Fruit fly (Drosophila melanogaster): ENCODE results near the gene CG11889.
A peak's percentile ranks its signal among the peaks of the same experiment; 100 is the strongest.

CG11889 gene

DNA sequence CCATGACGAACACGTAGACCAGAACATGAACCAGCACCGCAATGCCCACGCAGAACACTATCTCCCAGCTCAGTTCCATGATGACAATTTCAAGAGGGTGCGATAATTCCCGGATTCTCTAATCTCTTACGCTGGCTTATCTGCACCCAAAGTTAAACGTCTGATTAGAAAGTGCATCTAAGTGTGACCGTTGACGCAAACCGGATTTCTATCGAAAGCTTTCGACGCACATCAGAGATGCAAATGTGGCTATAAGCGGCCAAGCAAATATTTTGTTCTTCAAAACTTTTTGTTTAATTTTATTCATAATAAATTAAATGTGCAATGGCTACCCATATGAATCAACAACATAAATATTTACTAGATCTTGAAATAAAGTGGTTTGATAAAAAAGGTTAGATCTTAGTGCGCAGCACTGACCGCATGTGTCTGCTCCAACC, 7.7 kb upstream of the CG11889 start, which contains the start of the genes Kdsr and CG11858 (continued):
- peak; percentile 9 for TF ChIP-seq stwl (tag; optimal IDR thresholded peaks at IDR 0.05)
- peak; percentile 2 for TF ChIP-seq run (tag; optimal IDR thresholded peaks at IDR 0.05)
- peak; percentile 25 for TF ChIP-seq wek (GFP tag; optimal IDR thresholded peaks at IDR 0.05)
- TF ChIP-seq CG10321 (GFP tag; IDR thresholded peaks at IDR 0.05) = no peak
- TF ChIP-seq CG13775 (GFP tag; optimal IDR thresholded peaks at IDR 0.05) = peak; percentile 73
- no peak for TF ChIP-seq D (optimal IDR thresholded peaks at IDR 0.05)
- TF ChIP-seq D (GFP tag; optimal IDR thresholded peaks at IDR 0.05) = no peak
- no peak for TF ChIP-seq Oaz (GFP tag; IDR thresholded peaks at IDR 0.05)
- TF ChIP-seq CG18476 (GFP tag; optimal IDR thresholded peaks at IDR 0.05) = peak; percentile 71
- peak; percentile 30 for TF ChIP-seq twi (tag; optimal IDR thresholded peaks at IDR 0.05)
- TF ChIP-seq E2f2 (GFP tag; IDR thresholded peaks at IDR 0.05) = peak; percentile 56; the same call in 1 of the 2 replicates
- TF ChIP-seq Optix (GFP tag; IDR thresholded peaks at IDR 0.05) = no peak
- TF ChIP-seq nerfin-1 (tag; optimal IDR thresholded peaks at IDR 0.05) = peak; percentile 28
- peak; percentile 44 for TF ChIP-seq CrebB (tag; optimal IDR thresholded peaks at IDR 0.05)
- TF ChIP-seq onecut (GFP tag; IDR thresholded peaks at IDR 0.05) = no peak; the same call in 1 of the 2 replicates
- no peak for TF ChIP-seq lab (GFP tag; optimal IDR thresholded peaks at IDR 0.05)
- TF ChIP-seq CG9609 (GFP tag; optimal IDR thresholded peaks at IDR 0.05) = peak; percentile 26
- TF ChIP-seq CG10431 (GFP tag; optimal IDR thresholded peaks at IDR 0.05) = no peak
- TF ChIP-seq CG11398 (GFP tag; optimal IDR thresholded peaks at IDR 0.05) = no peak
- peak; percentile 40 for TF ChIP-seq CG12744 (GFP tag; optimal IDR thresholded peaks at IDR 0.05)
- no peak for TF ChIP-seq nom (GFP tag; optimal IDR thresholded peaks at IDR 0.05)
- TF ChIP-seq CG3281 (GFP tag; optimal IDR thresholded peaks at IDR 0.05) = peak; percentile 49
- TF ChIP-seq insv (GFP tag; optimal IDR thresholded peaks at IDR 0.05) = peak in 1 of 2 experiments; percentile 81
- TF ChIP-seq fd96Cb (tag; optimal IDR thresholded peaks at IDR 0.05) = peak; percentile 45
- peak; percentile 43; the same call in 2 of the 3 replicates for TF ChIP-seq B-H1 (GFP tag; IDR thresholded peaks at IDR 0.05)
- peak; percentile 42 for TF ChIP-seq CG15696 (tag; optimal IDR thresholded peaks at IDR 0.05)
- TF ChIP-seq fd64A (GFP tag; optimal IDR thresholded peaks at IDR 0.05) = no peak
- peak; percentile 39; the same call in 1 of the 3 replicates for TF ChIP-seq croc (GFP tag; conservative IDR thresholded peaks at IDR 0.05)
- peak; percentile 35; the same call in 1 of the 2 replicates for TF ChIP-seq hbn (GFP tag; IDR thresholded peaks at IDR 0.05; ENCODE audit: partially characterized antibody)
- no peak for TF ChIP-seq nau (GFP tag; optimal IDR thresholded peaks at IDR 0.05)
- no peak for TF ChIP-seq schlank (tag; optimal IDR thresholded peaks at IDR 0.05)
- peak; percentile 12 for TF ChIP-seq cwo (GFP tag; optimal IDR thresholded peaks at IDR 0.05)
- no peak for TF ChIP-seq CG2678 (tag; optimal IDR thresholded peaks at IDR 0.05)
- TF ChIP-seq pzg (GFP tag; optimal IDR thresholded peaks at IDR 0.05) = peak; percentile 61
- no peak for TF ChIP-seq yki (optimal IDR thresholded peaks at IDR 0.05)
- peak; percentile 59 for TF ChIP-seq CG9215 (GFP tag; IDR thresholded peaks at IDR 0.05)
- TF ChIP-seq H15 (GFP tag; IDR thresholded peaks at IDR 0.05) = peak; percentile 74
- TF ChIP-seq slbo (GFP tag; IDR thresholded peaks at IDR 0.05) = peak; percentile 81
- no peak for TF ChIP-seq CG3726 (GFP tag; IDR thresholded peaks at IDR 0.05)
- peak; percentile 63 for TF ChIP-seq Hr3 (GFP tag; optimal IDR thresholded peaks at IDR 0.05)
- TF ChIP-seq CG8359 (GFP tag; optimal IDR thresholded peaks at IDR 0.05; ENCODE audit: borderline replicate concordance) = peak; percentile 16
- 0 out of 2 replicates have a peak, but pooled peaks have one; percentile 17 for TF ChIP-seq sim (GFP tag; IDR thresholded peaks at IDR 0.05)
- 0 out of 3 replicates have a peak, but pooled peaks have one; percentile 43 for TF ChIP-seq otp (GFP tag; IDR thresholded peaks at IDR 0.05)
- peak; percentile 32; the same call in 1 of the 2 replicates for TF ChIP-seq CG6272 (GFP tag; IDR thresholded peaks at IDR 0.05)
- no peak for TF ChIP-seq pros (GFP tag; optimal IDR thresholded peaks at IDR 0.05)
- TF ChIP-seq pan (optimal IDR thresholded peaks at IDR 0.05) = no peak
- TF ChIP-seq pan (GFP tag; optimal IDR thresholded peaks at IDR 0.05 in 1 of 2, IDR thresholded peaks at IDR 0.05 in 1 of 2) = peak in 1 of 2 experiments; percentile 64
- TF ChIP-seq dan (GFP tag; IDR thresholded peaks at IDR 0.05) = no peak
- TF ChIP-seq ash1 (GFP tag; optimal IDR thresholded peaks at IDR 0.05) = no peak
- no peak for TF ChIP-seq hth (optimal IDR thresholded peaks at IDR 0.05)
- TF ChIP-seq HmgZ (tag; optimal IDR thresholded peaks at IDR 0.05) = peak; percentile 79
